Worm (Caenorhabditis elegans) whole organism, L2 larva: ENCODE measurements around the gene ppm-1.G.

ENCODE experiments used
- C34F6.9 ChIP-seq: fragments of 150-350 bp; optimal IDR thresholded peaks from 2 replicates; lab custom pipeline; 2014; ENCODE audit warnings: missing biosample characterization, missing genetic modification characterization
- F13H6.1 ChIP-seq: sonication (generic microtip); optimal IDR thresholded peaks from 2 replicates; lab custom pipeline; 2016; ENCODE audit warnings: missing genetic modification characterization, missing compliant biosample characterization
- R02D3.7 ChIP-seq: fragments of 150-350 bp; optimal IDR thresholded peaks from 2 replicates; lab custom pipeline; 2014; ENCODE audit warnings: missing biosample characterization, missing genetic modification characterization
- Y55F3AM.14 ChIP-seq: fragments of 200-800 bp; sonication (Bioruptor generic); optimal IDR thresholded peaks from 2 replicates; lab custom pipeline; 2018; ENCODE audit warnings: mild to moderate bottlenecking, missing genetic modification characterization, missing compliant biosample characterization
- ZK546.5 ChIP-seq: sonication (generic microtip); optimal IDR thresholded peaks from 2 replicates; lab custom pipeline; 2017; ENCODE audit warnings: missing biosample characterization, missing genetic modification characterization
- alr-1 ChIP-seq: fragments of 150-350 bp; optimal IDR thresholded peaks from 2 replicates; lab custom pipeline; 2014; ENCODE audit warnings: missing biosample characterization, missing genetic modification characterization
- aly-2 ChIP-seq: fragments of 150-350 bp; optimal IDR thresholded peaks from 2 replicates; lab custom pipeline; 2014; ENCODE audit warnings: missing biosample characterization, missing genetic modification characterization
- ama-1 ChIP-seq: fragments of 150-350 bp; optimal IDR thresholded peaks from 2 replicates; lab custom pipeline; 2018; ENCODE audit warnings: inconsistent platforms
- blmp-1 ChIP-seq: sonication (generic microtip); optimal IDR thresholded peaks from 2 replicates; lab custom pipeline; 2017; ENCODE audit warnings: missing genetic modification characterization, mild to moderate bottlenecking, missing compliant biosample characterization, antibody characterized with exemption, moderate library complexity; ENCODE audit not compliant: insufficient read depth
- ceh-16 ChIP-seq: fragments of 150-350 bp; optimal IDR thresholded peaks from 2 replicates; lab custom pipeline; 2014; ENCODE audit warnings: missing biosample characterization, missing genetic modification characterization
- ceh-82 ChIP-seq: fragments of 150-350 bp; optimal IDR thresholded peaks from 2 replicates; lab custom pipeline; 2014; ENCODE audit warnings: missing biosample characterization, missing genetic modification characterization
- crh-2 ChIP-seq: sonication (generic microtip); optimal IDR thresholded peaks from 2 replicates; lab custom pipeline; 2017; ENCODE audit warnings: missing biosample characterization, missing genetic modification characterization
- dmd-4 ChIP-seq: sonication (generic microtip); optimal IDR thresholded peaks from 2 replicates; lab custom pipeline; 2017; ENCODE audit warnings: missing biosample characterization, missing genetic modification characterization
- egl-27 ChIP-seq: sonication (generic microtip); optimal IDR thresholded peaks from 3 replicates; lab custom pipeline; 2017; ENCODE audit warnings: missing biosample characterization, missing genetic modification reagents, missing genetic modification characterization
- elt-1 ChIP-seq: fragments of 150-350 bp; optimal IDR thresholded peaks from 2 replicates; lab custom pipeline; 2014; ENCODE audit warnings: missing biosample characterization, missing genetic modification characterization
- elt-3 ChIP-seq: sonication (generic microtip); optimal IDR thresholded peaks from 2 replicates; lab custom pipeline; 2017; ENCODE audit warnings: missing biosample characterization, missing genetic modification characterization
- fos-1 ChIP-seq: fragments of 150-350 bp; optimal IDR thresholded peaks from 2 replicates; lab custom pipeline; 2014; ENCODE audit warnings: missing biosample characterization, missing genetic modification characterization
- gmeb-1 ChIP-seq: fragments of 150-350 bp; optimal IDR thresholded peaks from 2 replicates; lab custom pipeline; 2014; ENCODE audit warnings: missing biosample characterization, missing genetic modification characterization
- lin-11 ChIP-seq: fragments of 150-350 bp; sonication (generic microtip); optimal IDR thresholded peaks from 2 replicates; lab custom pipeline; 2014; ENCODE audit warnings: missing biosample characterization, missing genetic modification characterization, inconsistent platforms, mixed read lengths
- lin-13 ChIP-seq: fragments of 150-350 bp; optimal IDR thresholded peaks from 2 replicates; lab custom pipeline; 2014; ENCODE audit warnings: missing biosample characterization, missing genetic modification reagents, missing genetic modification characterization
- lin-39 ChIP-seq: fragments of 150-350 bp; optimal IDR thresholded peaks from 2 replicates; lab custom pipeline; 2014; ENCODE audit warnings: missing biosample characterization, missing genetic modification reagents, missing genetic modification characterization
- lsy-2 ChIP-seq, 2 experiments: fragments of 150-350 bp in 1 of 2; sonication (generic microtip) in 1 of 2; optimal IDR thresholded peaks; 2 replicates each; lab custom pipeline; 2014 to 2017; ENCODE audit warnings: missing biosample characterization in 2 of 2, missing genetic modification characterization in 2 of 2
- mab-5 ChIP-seq: fragments of 150-350 bp; optimal IDR thresholded peaks from 2 replicates; lab custom pipeline; 2014; ENCODE audit warnings: missing biosample characterization, missing genetic modification characterization
- mbf-1 ChIP-seq: sonication (generic microtip); optimal IDR thresholded peaks from 2 replicates; lab custom pipeline; 2017; ENCODE audit warnings: missing biosample characterization, missing genetic modification characterization
- mdl-1 ChIP-seq, 2 experiments: fragments of 150-350 bp in 1 of 2; sonication (generic microtip) in 1 of 2; optimal IDR thresholded peaks; 2 replicates each; lab custom pipeline; 2017; ENCODE audit warnings: missing biosample characterization in 2 of 2, missing genetic modification characterization in 2 of 2
- nhr-10 ChIP-seq: sonication (generic microtip); optimal IDR thresholded peaks from 2 replicates; lab custom pipeline; 2017; ENCODE audit warnings: missing biosample characterization, missing genetic modification characterization
- nhr-11 ChIP-seq: fragments of 150-350 bp; optimal IDR thresholded peaks from 2 replicates; lab custom pipeline; 2014; ENCODE audit warnings: missing biosample characterization, missing genetic modification characterization
- nhr-12 ChIP-seq: fragments of 150-350 bp; optimal IDR thresholded peaks from 2 replicates; lab custom pipeline; 2014; ENCODE audit warnings: missing biosample characterization, missing genetic modification characterization
- nhr-129 ChIP-seq: fragments of 150-350 bp; optimal IDR thresholded peaks from 2 replicates; lab custom pipeline; 2014; ENCODE audit warnings: missing biosample characterization, missing genetic modification characterization
- nhr-21 ChIP-seq: fragments of 150-350 bp; optimal IDR thresholded peaks from 2 replicates; lab custom pipeline; 2014; ENCODE audit warnings: missing biosample characterization, missing genetic modification characterization
- nhr-23 ChIP-seq: fragments of 150-350 bp; optimal IDR thresholded peaks from 2 replicates; lab custom pipeline; 2014; ENCODE audit warnings: missing biosample characterization, missing genetic modification reagents, missing genetic modification characterization
- nhr-237 ChIP-seq: fragments of 150-350 bp; optimal IDR thresholded peaks from 2 replicates; lab custom pipeline; 2014; ENCODE audit warnings: missing biosample characterization, missing genetic modification characterization
- nhr-25 ChIP-seq: fragments of 150-350 bp; sonication (generic microtip); optimal IDR thresholded peaks from 3 replicates; lab custom pipeline; 2014; ENCODE audit warnings: missing biosample characterization, missing genetic modification characterization
- nhr-6 ChIP-seq: fragments of 150-350 bp; optimal IDR thresholded peaks from 2 replicates; lab custom pipeline; 2014; ENCODE audit warnings: missing biosample characterization, missing genetic modification characterization
- nhr-77 ChIP-seq: fragments of 150-350 bp; optimal IDR thresholded peaks from 2 replicates; lab custom pipeline; 2014; ENCODE audit warnings: missing biosample characterization, missing genetic modification characterization
- peb-1 ChIP-seq: fragments of 150-350 bp; optimal IDR thresholded peaks from 2 replicates; lab custom pipeline; 2014; ENCODE audit warnings: missing biosample characterization, missing genetic modification characterization
- sem-4 ChIP-seq: fragments of 150-350 bp; optimal IDR thresholded peaks from 2 replicates; lab custom pipeline; 2014; ENCODE audit warnings: missing biosample characterization, missing genetic modification reagents, missing genetic modification characterization
- skn-1 ChIP-seq: sonication (generic microtip); optimal IDR thresholded peaks from 2 replicates; lab custom pipeline; 2017; ENCODE audit warnings: missing biosample characterization, missing genetic modification characterization
- sma-3 ChIP-seq: sonication (generic microtip); optimal IDR thresholded peaks from 2 replicates; lab custom pipeline; 2016; ENCODE audit warnings: missing genetic modification reagents, missing genetic modification characterization, missing compliant biosample characterization
- sma-9 ChIP-seq, 2 experiments: fragments of 150-350 bp in 1 of 2; sonication (generic microtip) in 1 of 2; optimal IDR thresholded peaks; 2 replicates each; lab custom pipeline; 2014 to 2016; ENCODE audit warnings: missing genetic modification characterization in 2 of 2, mild to moderate bottlenecking in 1 of 2, missing biosample characterization in 1 of 2, missing compliant biosample characterization in 1 of 2, missing genetic modification reagents in 1 of 2, moderate library complexity in 1 of 2
- snpc-4 ChIP-seq: fragments of 150-350 bp; optimal IDR thresholded peaks from 2 replicates; lab custom pipeline; 2014; ENCODE audit warnings: missing biosample characterization, missing genetic modification characterization
- unc-39 ChIP-seq: fragments of 150-350 bp; optimal IDR thresholded peaks from 2 replicates; lab custom pipeline; 2014; ENCODE audit warnings: missing biosample characterization, missing genetic modification characterization
- unc-55 ChIP-seq: fragments of 150-350 bp; sonication (generic microtip); optimal IDR thresholded peaks from 3 replicates; lab custom pipeline; 2014; ENCODE audit warnings: missing biosample characterization, missing genetic modification reagents, missing genetic modification characterization
- unc-62 ChIP-seq: fragments of 150-350 bp; optimal IDR thresholded peaks from 2 replicates; lab custom pipeline; 2014; ENCODE audit warnings: missing biosample characterization, missing genetic modification reagents, missing genetic modification characterization
- zag-1 ChIP-seq: fragments of 150-350 bp; optimal IDR thresholded peaks from 2 replicates; lab custom pipeline; 2014; ENCODE audit warnings: missing biosample characterization, missing genetic modification characterization
- ztf-1 ChIP-seq: fragments of 200-800 bp; sonication (Bioruptor generic); conservative IDR thresholded peaks from 2 replicates; pipeline ENCODE4 v1.3.6; 2022; ENCODE audit warnings: missing genetic modification characterization, missing compliant biosample characterization
- ztf-11 ChIP-seq: sonication (generic microtip); optimal IDR thresholded peaks from 2 replicates; lab custom pipeline; 2017; ENCODE audit warnings: missing biosample characterization, missing genetic modification characterization
- ztf-4 ChIP-seq: fragments of 150-350 bp; optimal IDR thresholded peaks from 2 replicates; lab custom pipeline; 2014; ENCODE audit warnings: missing biosample characterization, missing genetic modification characterization

ppm-1.G gene

DNA sequence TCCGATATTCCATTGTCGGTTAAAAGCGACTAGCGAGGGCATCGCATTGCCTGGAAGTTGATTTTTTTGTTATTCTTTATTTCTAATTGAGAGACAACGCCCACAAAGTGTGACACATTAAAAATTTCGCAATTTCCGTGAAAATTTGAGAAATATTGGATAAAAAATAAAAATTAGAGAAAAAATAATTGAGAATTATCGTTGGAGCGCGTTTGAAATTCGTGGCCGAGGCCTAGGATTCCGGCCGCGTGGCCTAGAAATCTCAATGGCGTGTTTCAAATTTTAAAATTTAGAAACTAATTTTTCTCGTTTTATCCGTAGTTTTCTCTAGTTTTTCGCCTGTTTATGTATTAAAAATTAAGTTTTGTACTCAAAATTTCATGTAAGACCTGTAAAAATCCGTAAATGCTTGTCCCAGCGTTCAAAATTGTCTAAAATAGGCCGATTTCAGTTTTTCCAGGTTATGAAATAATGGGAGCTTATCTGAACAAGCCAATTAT is at the start of gene ppm-1.G, which contains the start of gene dagl-2:
ppm-1.G (plus strand) TSS at position 450 of the 500 bp plus-strand sequence.
dagl-2 (minus strand) TSS at position 52 of the 500 bp plus-strand sequence.
- TF ChIP-seq dmd-4 (tag; lab: Kevin White, UChicago) (no peak), unc-55 (peak; percentile 90), nhr-25 (tag; lab: Kevin White, UChicago) (peak; percentile 62), mab-5 (tag; lab: Kevin White, UChicago) (peak; percentile 38), elt-3 (no peak), ZK546.5 (no peak), ceh-82 (no peak), nhr-6 (tag; lab: Kevin White, UChicago) (no peak), nhr-21 (peak; percentile 4), nhr-12 (no peak), nhr-237 (tag; lab: Kevin White, UChicago) (no peak), nhr-77 (tag; lab: Kevin White, UChicago) (no peak), R02D3.7 (tag; lab: Kevin White, UChicago) (no peak), ztf-1 (GFP tag; lab: Robert Waterston, UW) (no peak), nhr-10 (tag; lab: Kevin White, UChicago) (no peak), C34F6.9 (peak; percentile 89), unc-62 (GFP tag; lab: Kevin White, UChicago) (no peak), zag-1 (tag; lab: Kevin White, UChicago) (no peak), skn-1 (tag; lab: Kevin White, UChicago) (no peak), fos-1 (peak; percentile 72), unc-39 (no peak), nhr-23 (tag; lab: Kevin White, UChicago) (no peak), nhr-11 (tag; lab: Kevin White, UChicago) (no peak), crh-2 (tag; lab: Kevin White, UChicago) (peak; percentile 72), mbf-1 (tag; lab: Kevin White, UChicago) (no peak), Y55F3AM.14 (GFP tag; lab: Kevin White, UChicago) (no peak), alr-1 (tag; lab: Kevin White, UChicago) (no peak), lin-13 (GFP tag; lab: Kevin White, UChicago) (peak; percentile 59), ztf-4 (no peak), lsy-2 (tag; optimal IDR thresholded peaks at IDR 0.05; lab: Kevin White, UChicago) (peak; percentile 63 to 89), snpc-4 (tag; lab: Kevin White, UChicago) (peak; percentile 8), ama-1 (lab: Kevin White, UChicago) (no peak), aly-2 (tag; lab: Kevin White, UChicago) (no peak), ztf-11 (tag; lab: Kevin White, UChicago) (no peak), peb-1 (no peak), ceh-16 (tag; lab: Kevin White, UChicago) (no peak), mdl-1 (tag; optimal IDR thresholded peaks at IDR 0.05; lab: Kevin White, UChicago) (no peak), gmeb-1 (tag; lab: Kevin White, UChicago) (peak; percentile 58), sma-9 (GFP tag; optimal IDR thresholded peaks at IDR 0.05; lab: Kevin White, UChicago) (peak; percentile 55), sma-9 (tag; optimal IDR thresholded peaks at IDR 0.05; lab: Kevin White, UChicago) (no peak), blmp-1 (tag; lab: Kevin White, UChicago) (no peak), nhr-129 (peak; percentile 39), sma-3 (peak; percentile 72), sem-4 (tag; lab: Kevin White, UChicago) (no peak), F13H6.1 (tag; lab: Kevin White, UChicago) (peak; percentile 54), lin-11 (tag; lab: Kevin White, UChicago) (peak; percentile 80), lin-39 (tag; lab: Kevin White, UChicago) (no peak), egl-27 (tag; lab: Kevin White, UChicago) (no peak), elt-1 (no peak)
